Worm (Caenorhabditis elegans) whole organism, L1 larva: ENCODE data around the gene egrh-3.

Experiments
- C34B4.2 ChIP-seq: sonication (generic microtip); optimal IDR thresholded peaks from 2 replicates; lab custom pipeline; 2017; ENCODE audit warnings: mild to moderate bottlenecking, missing genetic modification characterization, missing compliant biosample characterization
- Y116A8C.19 ChIP-seq: sonication (generic microtip); optimal IDR thresholded peaks from 2 replicates; lab custom pipeline; 2016; ENCODE audit warnings: missing compliant biosample characterization, missing genetic modification characterization, borderline replicate concordance
- ceh-82 ChIP-seq, 3 experiments: fragments of 150-350 bp in 1 of 3; sonication (generic microtip) in 2 of 3; optimal IDR thresholded peaks; 2 replicates each; lab custom pipeline; 2014 to 2017; ENCODE audit warnings: missing biosample characterization in 3 of 3, missing genetic modification characterization in 3 of 3
- ceh-88 ChIP-seq: fragments of 200-800 bp; sonication (Bioruptor generic); IDR thresholded peaks from 2 replicates; pipeline ENCODE4 v1.3.6; 2022; ENCODE audit warnings: missing genetic modification characterization, missing compliant biosample characterization
- ces-1 ChIP-seq: fragments of 150-350 bp; optimal IDR thresholded peaks from 2 replicates; lab custom pipeline; 2014; ENCODE audit warnings: missing biosample characterization, missing genetic modification reagents, missing genetic modification characterization
- dpl-1 ChIP-seq, 3 experiments: fragments of 150-350 bp in 2 of 3; sonication (generic microtip) in 1 of 3; optimal IDR thresholded peaks; 2 replicates each; lab custom pipeline; 2014 to 2017; ENCODE audit warnings: missing biosample characterization in 3 of 3, missing genetic modification characterization in 3 of 3, missing genetic modification reagents in 3 of 3
- efl-1 ChIP-seq, 4 experiments: fragments of 150-350 bp; optimal IDR thresholded peaks in 3 of 4; peaks in 1 of 4; 1 replicate in 1 of 4; 2 replicates in 3 of 4; lab custom pipeline; 2014; ENCODE audit warnings: missing biosample characterization in 2 of 4, missing genetic modification characterization in 2 of 4, missing genetic modification reagents in 2 of 4
- elt-2 ChIP-seq: sonication (generic microtip); optimal IDR thresholded peaks from 2 replicates; lab custom pipeline; 2016; ENCODE audit warnings: missing genetic modification characterization, mild to moderate bottlenecking, inconsistent platforms, missing compliant biosample characterization, missing genetic modification reagents
- elt-3 ChIP-seq, 6 experiments: fragments of 150-350 bp in 1 of 6; sonication (generic microtip); optimal IDR thresholded peaks; 2 replicates each; lab custom pipeline; 2017 to 2018; ENCODE audit warnings: missing biosample characterization in 6 of 6, missing genetic modification characterization in 6 of 6, inconsistent platforms in 1 of 6
- fkh-4 ChIP-seq: sonication (generic microtip); optimal IDR thresholded peaks from 2 replicates; lab custom pipeline; 2016; ENCODE audit warnings: missing compliant biosample characterization, missing genetic modification characterization, borderline replicate concordance
- hlh-17 ChIP-seq: fragments of 200-800 bp; sonication (Bioruptor generic); optimal IDR thresholded peaks from 2 replicates; lab custom pipeline; 2018; ENCODE audit warnings: missing genetic modification characterization, mild to moderate bottlenecking, missing compliant biosample characterization, moderate library complexity, borderline replicate concordance
- hpl-2 ChIP-seq: fragments of 150-350 bp; optimal IDR thresholded peaks from 2 replicates; lab custom pipeline; 2014; ENCODE audit warnings: missing biosample characterization, missing genetic modification reagents, missing genetic modification characterization
- jun-1 ChIP-seq: fragments of 150-350 bp; optimal IDR thresholded peaks from 2 replicates; lab custom pipeline; 2014; ENCODE audit warnings: missing biosample characterization, missing genetic modification reagents, missing genetic modification characterization
- lin-13 ChIP-seq: fragments of 150-350 bp; optimal IDR thresholded peaks from 2 replicates; lab custom pipeline; 2014; ENCODE audit warnings: missing biosample characterization, missing genetic modification reagents, missing genetic modification characterization
- lin-14 ChIP-seq: fragments of 200-800 bp; sonication (Bioruptor generic); optimal IDR thresholded peaks from 2 replicates; lab custom pipeline; 2018; ENCODE audit warnings: mild to moderate bottlenecking, missing genetic modification characterization, moderate library complexity, missing compliant biosample characterization
- lin-15B ChIP-seq: fragments of 150-350 bp; sonication (generic microtip); optimal IDR thresholded peaks from 3 replicates; lab custom pipeline; 2014; ENCODE audit warnings: missing biosample characterization, missing genetic modification characterization
- lin-35 ChIP-seq, 2 experiments: fragments of 150-350 bp; optimal IDR thresholded peaks; 2 replicates each; lab custom pipeline; 2014; ENCODE audit warnings: missing biosample characterization in 2 of 2, missing genetic modification characterization in 2 of 2, missing genetic modification reagents in 2 of 2
- lin-39 ChIP-seq: fragments of 150-350 bp; optimal IDR thresholded peaks from 2 replicates; lab custom pipeline; 2014; ENCODE audit warnings: missing biosample characterization, missing genetic modification reagents, missing genetic modification characterization
- lsy-2 ChIP-seq, 2 experiments: fragments of 150-350 bp; optimal IDR thresholded peaks; 2 replicates each; lab custom pipeline; 2014; ENCODE audit warnings: missing biosample characterization in 2 of 2, missing genetic modification characterization in 2 of 2
- mep-1 ChIP-seq: fragments of 150-350 bp; optimal IDR thresholded peaks from 2 replicates; lab custom pipeline; 2014; ENCODE audit warnings: missing biosample characterization, missing genetic modification characterization
- nhr-19 ChIP-seq: fragments of 200-800 bp; sonication (Bioruptor generic); conservative IDR thresholded peaks from 2 replicates; pipeline ENCODE4 v1.3.6; 2022; ENCODE audit warnings: missing genetic modification characterization, missing compliant biosample characterization
- nhr-237 ChIP-seq: fragments of 150-350 bp; optimal IDR thresholded peaks from 2 replicates; lab custom pipeline; 2014; ENCODE audit warnings: missing biosample characterization, missing genetic modification characterization
- nhr-47 ChIP-seq: sonication (generic microtip); optimal IDR thresholded peaks from 2 replicates; lab custom pipeline; 2016; ENCODE audit warnings: mild to moderate bottlenecking, missing genetic modification characterization, moderate library complexity, missing compliant biosample characterization
- nhr-71 ChIP-seq: sonication (generic microtip); optimal IDR thresholded peaks from 2 replicates; lab custom pipeline; 2016; ENCODE audit warnings: mild to moderate bottlenecking, missing genetic modification characterization, moderate library complexity, missing compliant biosample characterization
- nhr-76 ChIP-seq: sonication (generic microtip); optimal IDR thresholded peaks from 2 replicates; lab custom pipeline; 2017; ENCODE audit warnings: missing biosample characterization, missing genetic modification characterization
- nhr-77 ChIP-seq: fragments of 150-350 bp; optimal IDR thresholded peaks from 2 replicates; lab custom pipeline; 2014; ENCODE audit warnings: missing biosample characterization, missing genetic modification characterization
- nhr-90 ChIP-seq: sonication (generic microtip); optimal IDR thresholded peaks from 2 replicates; lab custom pipeline; 2016; ENCODE audit warnings: mild to moderate bottlenecking, missing genetic modification characterization, missing compliant biosample characterization; ENCODE audit not compliant: poor library complexity
- pag-3 ChIP-seq: sonication (generic microtip); optimal IDR thresholded peaks from 2 replicates; lab custom pipeline; 2017; ENCODE audit warnings: missing genetic modification characterization, mild to moderate bottlenecking, missing compliant biosample characterization, antibody characterized with exemption, borderline replicate concordance; ENCODE audit not compliant: insufficient read depth
- rnt-1 ChIP-seq: sonication (generic microtip); optimal IDR thresholded peaks from 2 replicates; lab custom pipeline; 2016; ENCODE audit warnings: mild to moderate bottlenecking, missing genetic modification characterization, moderate library complexity, missing compliant biosample characterization
- snpc-4 ChIP-seq: fragments of 150-350 bp; optimal IDR thresholded peaks from 2 replicates; lab custom pipeline; 2014; ENCODE audit warnings: missing biosample characterization, missing genetic modification characterization
- snu-23 ChIP-seq: sonication (generic microtip); optimal IDR thresholded peaks from 2 replicates; lab custom pipeline; 2016; ENCODE audit warnings: missing genetic modification characterization, missing compliant biosample characterization
- sox-4 ChIP-seq: sonication (generic microtip); optimal IDR thresholded peaks from 2 replicates; lab custom pipeline; 2016; ENCODE audit warnings: missing genetic modification characterization, missing compliant biosample characterization
- swsn-7 ChIP-seq: sonication (generic microtip); optimal IDR thresholded peaks from 2 replicates; lab custom pipeline; 2016; ENCODE audit warnings: missing genetic modification characterization, missing compliant biosample characterization
- unc-130 ChIP-seq: fragments of 150-350 bp; optimal IDR thresholded peaks from 2 replicates; lab custom pipeline; 2017; ENCODE audit warnings: missing biosample characterization, missing genetic modification characterization, inconsistent platforms
- unc-30 ChIP-seq: sonication (generic microtip); optimal IDR thresholded peaks from 2 replicates; lab custom pipeline; 2017; ENCODE audit warnings: missing biosample characterization, missing genetic modification characterization
- unc-62 ChIP-seq: fragments of 150-350 bp; optimal IDR thresholded peaks from 2 replicates; lab custom pipeline; 2014; ENCODE audit warnings: missing biosample characterization, missing genetic modification reagents, missing genetic modification characterization
- unc-98 ChIP-seq: fragments of 200-800 bp; sonication (Bioruptor generic); IDR thresholded peaks from 2 replicates; pipeline ENCODE4 v1.3.6; 2022; ENCODE audit warnings: missing genetic modification characterization, missing compliant biosample characterization
- zip-4 ChIP-seq: fragments of 200-800 bp; sonication (Bioruptor generic); optimal IDR thresholded peaks from 2 replicates; lab custom pipeline; 2018; ENCODE audit warnings: mild to moderate bottlenecking, missing genetic modification characterization, moderate library complexity, missing compliant biosample characterization
- ztf-11 ChIP-seq, 2 experiments: sonication (generic microtip); optimal IDR thresholded peaks; 2 replicates each; lab custom pipeline; 2016 to 2017; ENCODE audit warnings: missing genetic modification characterization in 2 of 2, missing biosample characterization in 1 of 2, missing compliant biosample characterization in 1 of 2
- ztf-4 ChIP-seq: fragments of 150-350 bp; optimal IDR thresholded peaks from 2 replicates; lab custom pipeline; 2014; ENCODE audit warnings: missing biosample characterization, missing genetic modification characterization

egrh-3 gene

DNA sequence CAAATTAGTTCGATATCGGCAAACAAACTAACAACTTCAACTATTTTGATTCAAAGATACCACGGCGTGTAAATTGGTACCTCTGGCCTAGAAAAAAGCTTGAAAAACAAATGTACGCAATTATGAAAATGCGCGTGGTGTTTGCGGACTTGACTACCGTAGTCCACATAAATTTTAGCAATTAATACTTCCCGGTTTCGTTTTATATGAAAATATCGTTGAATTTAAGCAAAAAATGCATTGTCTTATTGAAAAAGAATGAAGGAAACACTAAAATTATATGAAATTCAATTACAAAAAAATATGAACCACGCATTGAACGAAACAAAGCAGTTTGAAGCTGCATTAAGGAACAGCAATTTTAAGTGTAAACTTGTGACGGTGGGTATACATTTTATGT, 13.7 kb downstream of the egrh-3 start, which contains the start of gene gpx-4:
gpx-4 (minus strand) TSS at position 101 of the 400 bp plus-strand sequence.
- peak in 1 of 2 experiments; percentile 10 for TF ChIP-seq lsy-2 (tag; optimal IDR thresholded peaks at IDR 0.05; lab: Kevin White, UChicago)

ce11 chrIV:2670664-2671063, 17.9 kb downstream of the egrh-3 start:
- TF ChIP-seq unc-98 (GFP tag; lab: Robert Waterston, UW) (no peak), unc-30 (no peak), unc-130 (tag; lab: Kevin White, UChicago) (no peak), hpl-2 (GFP tag; lab: Kevin White, UChicago) (no peak), nhr-237 (tag; lab: Kevin White, UChicago) (no peak), unc-62 (GFP tag; lab: Kevin White, UChicago) (no peak), Y116A8C.19 (tag; lab: Kevin White, UChicago) (no peak), dpl-1 (GFP tag; optimal IDR thresholded peaks at IDR 0.05; lab: Kevin White, UChicago) (peak; percentile 77 to 87 (median 84)), nhr-19 (GFP tag; lab: Robert Waterston, UW) (0 out of 2 replicates have a peak, but pooled peaks have one; percentile 14), lsy-2 (tag; optimal IDR thresholded peaks at IDR 0.05; lab: Kevin White, UChicago) (peak; percentile 20 to 60), nhr-77 (no peak), ces-1 (GFP tag; lab: Kevin White, UChicago) (no peak), ceh-88 (no peak), lin-14 (GFP tag; lab: Kevin White, UChicago) (no peak), ceh-82 (tag; optimal IDR thresholded peaks at IDR 0.05; lab: Kevin White, UChicago) (no peak), C34B4.2 (tag; lab: Kevin White, UChicago) (no peak), ztf-11 (tag; optimal IDR thresholded peaks at IDR 0.05; lab: Kevin White, UChicago) (no peak), efl-1 (optimal IDR thresholded peaks at IDR 0.05; lab: Kevin White, UChicago) (peak; percentile 65 to 85), efl-1 (GFP tag; optimal IDR thresholded peaks at IDR 0.05 in 1 of 2; lab: Kevin White, UChicago) (peak; percentile 90 to 99), ztf-4 (tag; lab: Kevin White, UChicago) (no peak), elt-3 (tag; optimal IDR thresholded peaks at IDR 0.05; lab: Kevin White, UChicago) (no peak), fkh-4 (tag; lab: Kevin White, UChicago) (no peak), swsn-7 (tag; lab: Kevin White, UChicago) (no peak), mep-1 (tag; lab: Kevin White, UChicago) (no peak), nhr-90 (no peak), zip-4 (no peak), nhr-71 (tag; lab: Kevin White, UChicago) (peak; percentile 22), lin-13 (GFP tag; lab: Kevin White, UChicago) (no peak), rnt-1 (tag; lab: Kevin White, UChicago) (no peak), snu-23 (GFP tag; lab: Kevin White, UChicago) (peak; percentile 17), nhr-76 (tag; lab: Kevin White, UChicago) (no peak), lin-39 (tag; lab: Kevin White, UChicago) (no peak), snpc-4 (tag; lab: Kevin White, UChicago) (no peak), lin-15B (tag; lab: Kevin White, UChicago) (no peak), jun-1 (tag; lab: Kevin White, UChicago) (no peak), elt-2 (tag; lab: Kevin White, UChicago) (no peak), lin-35 (GFP tag; optimal IDR thresholded peaks at IDR 0.05; lab: Kevin White, UChicago) (peak; percentile 84 to 91), nhr-47 (tag; lab: Kevin White, UChicago) (peak; percentile 28), sox-4 (tag; lab: Kevin White, UChicago) (no peak), pag-3 (no peak), hlh-17 (GFP tag; lab: Kevin White, UChicago) (no peak)
